Worm (Caenorhabditis elegans) whole organism, L2 larva: ENCODE results near the gene rpl-5.

Source experiments
- C34F6.9 ChIP-seq: fragments of 150-350 bp; optimal IDR thresholded peaks from 2 replicates; lab custom pipeline; 2014; ENCODE audit warnings: missing biosample characterization, missing genetic modification characterization
- F13H6.1 ChIP-seq: sonication (generic microtip); optimal IDR thresholded peaks from 2 replicates; lab custom pipeline; 2016; ENCODE audit warnings: missing genetic modification characterization, missing compliant biosample characterization
- R02D3.7 ChIP-seq: fragments of 150-350 bp; optimal IDR thresholded peaks from 2 replicates; lab custom pipeline; 2014; ENCODE audit warnings: missing biosample characterization, missing genetic modification characterization
- Y55F3AM.14 ChIP-seq: fragments of 200-800 bp; sonication (Bioruptor generic); optimal IDR thresholded peaks from 2 replicates; lab custom pipeline; 2018; ENCODE audit warnings: mild to moderate bottlenecking, missing genetic modification characterization, missing compliant biosample characterization
- ZK546.5 ChIP-seq: sonication (generic microtip); optimal IDR thresholded peaks from 2 replicates; lab custom pipeline; 2017; ENCODE audit warnings: missing biosample characterization, missing genetic modification characterization
- alr-1 ChIP-seq: fragments of 150-350 bp; optimal IDR thresholded peaks from 2 replicates; lab custom pipeline; 2014; ENCODE audit warnings: missing biosample characterization, missing genetic modification characterization
- ama-1 ChIP-seq: fragments of 150-350 bp; optimal IDR thresholded peaks from 2 replicates; lab custom pipeline; 2018; ENCODE audit warnings: inconsistent platforms
- blmp-1 ChIP-seq: sonication (generic microtip); optimal IDR thresholded peaks from 2 replicates; lab custom pipeline; 2017; ENCODE audit warnings: missing genetic modification characterization, mild to moderate bottlenecking, missing compliant biosample characterization, antibody characterized with exemption, moderate library complexity; ENCODE audit not compliant: insufficient read depth
- ceh-82 ChIP-seq: fragments of 150-350 bp; optimal IDR thresholded peaks from 2 replicates; lab custom pipeline; 2014; ENCODE audit warnings: missing biosample characterization, missing genetic modification characterization
- crh-2 ChIP-seq: sonication (generic microtip); optimal IDR thresholded peaks from 2 replicates; lab custom pipeline; 2017; ENCODE audit warnings: missing biosample characterization, missing genetic modification characterization
- dmd-4 ChIP-seq: sonication (generic microtip); optimal IDR thresholded peaks from 2 replicates; lab custom pipeline; 2017; ENCODE audit warnings: missing biosample characterization, missing genetic modification characterization
- gmeb-1 ChIP-seq: fragments of 150-350 bp; optimal IDR thresholded peaks from 2 replicates; lab custom pipeline; 2014; ENCODE audit warnings: missing biosample characterization, missing genetic modification characterization
- lin-11 ChIP-seq: fragments of 150-350 bp; sonication (generic microtip); optimal IDR thresholded peaks from 2 replicates; lab custom pipeline; 2014; ENCODE audit warnings: missing biosample characterization, missing genetic modification characterization, inconsistent platforms, mixed read lengths
- lin-13 ChIP-seq: fragments of 150-350 bp; optimal IDR thresholded peaks from 2 replicates; lab custom pipeline; 2014; ENCODE audit warnings: missing biosample characterization, missing genetic modification reagents, missing genetic modification characterization
- lin-39 ChIP-seq: fragments of 150-350 bp; optimal IDR thresholded peaks from 2 replicates; lab custom pipeline; 2014; ENCODE audit warnings: missing biosample characterization, missing genetic modification reagents, missing genetic modification characterization
- lsy-2 ChIP-seq, 2 experiments: fragments of 150-350 bp in 1 of 2; sonication (generic microtip) in 1 of 2; optimal IDR thresholded peaks; 2 replicates each; lab custom pipeline; 2014 to 2017; ENCODE audit warnings: missing biosample characterization in 2 of 2, missing genetic modification characterization in 2 of 2
- mab-5 ChIP-seq: fragments of 150-350 bp; optimal IDR thresholded peaks from 2 replicates; lab custom pipeline; 2014; ENCODE audit warnings: missing biosample characterization, missing genetic modification characterization
- mbf-1 ChIP-seq: sonication (generic microtip); optimal IDR thresholded peaks from 2 replicates; lab custom pipeline; 2017; ENCODE audit warnings: missing biosample characterization, missing genetic modification characterization
- nhr-10 ChIP-seq: sonication (generic microtip); optimal IDR thresholded peaks from 2 replicates; lab custom pipeline; 2017; ENCODE audit warnings: missing biosample characterization, missing genetic modification characterization
- nhr-11 ChIP-seq: fragments of 150-350 bp; optimal IDR thresholded peaks from 2 replicates; lab custom pipeline; 2014; ENCODE audit warnings: missing biosample characterization, missing genetic modification characterization
- nhr-12 ChIP-seq: fragments of 150-350 bp; optimal IDR thresholded peaks from 2 replicates; lab custom pipeline; 2014; ENCODE audit warnings: missing biosample characterization, missing genetic modification characterization
- nhr-129 ChIP-seq: fragments of 150-350 bp; optimal IDR thresholded peaks from 2 replicates; lab custom pipeline; 2014; ENCODE audit warnings: missing biosample characterization, missing genetic modification characterization
- nhr-23 ChIP-seq: fragments of 150-350 bp; optimal IDR thresholded peaks from 2 replicates; lab custom pipeline; 2014; ENCODE audit warnings: missing biosample characterization, missing genetic modification reagents, missing genetic modification characterization
- nhr-237 ChIP-seq: fragments of 150-350 bp; optimal IDR thresholded peaks from 2 replicates; lab custom pipeline; 2014; ENCODE audit warnings: missing biosample characterization, missing genetic modification characterization
- nhr-25 ChIP-seq: fragments of 150-350 bp; sonication (generic microtip); optimal IDR thresholded peaks from 3 replicates; lab custom pipeline; 2014; ENCODE audit warnings: missing biosample characterization, missing genetic modification characterization
- nhr-77 ChIP-seq: fragments of 150-350 bp; optimal IDR thresholded peaks from 2 replicates; lab custom pipeline; 2014; ENCODE audit warnings: missing biosample characterization, missing genetic modification characterization
- sem-4 ChIP-seq: fragments of 150-350 bp; optimal IDR thresholded peaks from 2 replicates; lab custom pipeline; 2014; ENCODE audit warnings: missing biosample characterization, missing genetic modification reagents, missing genetic modification characterization
- skn-1 ChIP-seq: sonication (generic microtip); optimal IDR thresholded peaks from 2 replicates; lab custom pipeline; 2017; ENCODE audit warnings: missing biosample characterization, missing genetic modification characterization
- sma-3 ChIP-seq: sonication (generic microtip); optimal IDR thresholded peaks from 2 replicates; lab custom pipeline; 2016; ENCODE audit warnings: missing genetic modification reagents, missing genetic modification characterization, missing compliant biosample characterization
- sma-9 ChIP-seq, 2 experiments: fragments of 150-350 bp in 1 of 2; sonication (generic microtip) in 1 of 2; optimal IDR thresholded peaks; 2 replicates each; lab custom pipeline; 2014 to 2016; ENCODE audit warnings: missing genetic modification characterization in 2 of 2, mild to moderate bottlenecking in 1 of 2, missing biosample characterization in 1 of 2, missing compliant biosample characterization in 1 of 2, missing genetic modification reagents in 1 of 2, moderate library complexity in 1 of 2
- unc-39 ChIP-seq: fragments of 150-350 bp; optimal IDR thresholded peaks from 2 replicates; lab custom pipeline; 2014; ENCODE audit warnings: missing biosample characterization, missing genetic modification characterization
- unc-55 ChIP-seq: fragments of 150-350 bp; sonication (generic microtip); optimal IDR thresholded peaks from 3 replicates; lab custom pipeline; 2014; ENCODE audit warnings: missing biosample characterization, missing genetic modification reagents, missing genetic modification characterization
- unc-62 ChIP-seq: fragments of 150-350 bp; optimal IDR thresholded peaks from 2 replicates; lab custom pipeline; 2014; ENCODE audit warnings: missing biosample characterization, missing genetic modification reagents, missing genetic modification characterization
- zag-1 ChIP-seq: fragments of 150-350 bp; optimal IDR thresholded peaks from 2 replicates; lab custom pipeline; 2014; ENCODE audit warnings: missing biosample characterization, missing genetic modification characterization
- ztf-1 ChIP-seq: fragments of 200-800 bp; sonication (Bioruptor generic); conservative IDR thresholded peaks from 2 replicates; pipeline ENCODE4 v1.3.6; 2022; ENCODE audit warnings: missing genetic modification characterization, missing compliant biosample characterization
- ztf-11 ChIP-seq: sonication (generic microtip); optimal IDR thresholded peaks from 2 replicates; lab custom pipeline; 2017; ENCODE audit warnings: missing biosample characterization, missing genetic modification characterization
- ztf-4 ChIP-seq: fragments of 150-350 bp; optimal IDR thresholded peaks from 2 replicates; lab custom pipeline; 2014; ENCODE audit warnings: missing biosample characterization, missing genetic modification characterization

The rpl-5 gene

ce11 chrII:8573044-8573443 lies 3.3 kb downstream of the rpl-5 start, which contains the start of gene F54C9.7:
TSS of gene F54C9.7 (plus strand) at chrII:8573344.
- no peak for TF ChIP-seq F13H6.1 (tag; lab: Kevin White, UChicago)
- TF ChIP-seq alr-1 (tag; lab: Kevin White, UChicago) = no peak
- peak; percentile 26 for TF ChIP-seq unc-55 (GFP tag; lab: Kevin White, UChicago)
- TF ChIP-seq ztf-11 (tag; lab: Kevin White, UChicago) = no peak
- no peak for TF ChIP-seq nhr-11 (tag; lab: Kevin White, UChicago)

- no peak for TF ChIP-seq ceh-82
- no peak for TF ChIP-seq zag-1 (tag; lab: Kevin White, UChicago)
- no peak for TF ChIP-seq gmeb-1 (tag; lab: Kevin White, UChicago)
- TF ChIP-seq nhr-10 = no peak
- TF ChIP-seq ztf-4 (tag; lab: Kevin White, UChicago) = no peak
- TF ChIP-seq nhr-25 (tag; lab: Kevin White, UChicago) = no peak
- no peak for TF ChIP-seq F13H6.1 (tag; lab: Kevin White, UChicago)
- no peak for TF ChIP-seq skn-1 (tag; lab: Kevin White, UChicago)
- TF ChIP-seq sma-9 (GFP tag; optimal IDR thresholded peaks at IDR 0.05; lab: Kevin White, UChicago) = no peak
- TF ChIP-seq sma-9 (tag; optimal IDR thresholded peaks at IDR 0.05; lab: Kevin White, UChicago) = no peak
- TF ChIP-seq Y55F3AM.14 (GFP tag; lab: Kevin White, UChicago) = no peak
- no peak for TF ChIP-seq crh-2 (tag; lab: Kevin White, UChicago)
- no peak for TF ChIP-seq nhr-237 (tag; lab: Kevin White, UChicago)
- TF ChIP-seq unc-55 (GFP tag; lab: Kevin White, UChicago) = no peak
- no peak for TF ChIP-seq sem-4 (tag; lab: Kevin White, UChicago)
- TF ChIP-seq R02D3.7 (tag; lab: Kevin White, UChicago) = no peak
These were observed 5.5 kb downstream of the rpl-5 start, which contains the start of gene puf-5 for ce11 chrII:8575184-8575583. TSS of gene puf-5 (plus strand) at chrII:8575541.

- TF ChIP-seq unc-55 (GFP tag; lab: Kevin White, UChicago) (peak; percentile 45), gmeb-1 (tag; lab: Kevin White, UChicago) (peak; percentile 64), nhr-23 (tag; lab: Kevin White, UChicago) (no peak), sma-3 (GFP tag; lab: Kevin White, UChicago) (no peak), nhr-25 (tag; lab: Kevin White, UChicago) (peak; percentile 79), lsy-2 (tag; optimal IDR thresholded peaks at IDR 0.05; lab: Kevin White, UChicago) (peak in 1 of 2 experiments; percentile 60), crh-2 (tag; lab: Kevin White, UChicago) (peak; percentile 42), lin-13 (GFP tag; lab: Kevin White, UChicago) (no peak), C34F6.9 (peak; percentile 66)
These were observed 7.9 kb downstream of the rpl-5 start, which contains the start of gene F54C9.9 for ce11 chrII:8577509-8578099. TSS of gene F54C9.9 (plus strand) at chrII:8578049.

ce11 chrII:8581700-8582099 lies 12.0 kb downstream of the rpl-5 start, which contains the start of gene arl-1:
TSS of gene arl-1 (plus strand) at chrII:8582000.
- no peak for TF ChIP-seq nhr-129 (tag; lab: Kevin White, UChicago)
- TF ChIP-seq dmd-4 (tag; lab: Kevin White, UChicago) = no peak
- TF ChIP-seq mbf-1 (tag; lab: Kevin White, UChicago) = no peak
- TF ChIP-seq blmp-1 (tag; lab: Kevin White, UChicago) = no peak
- TF ChIP-seq nhr-12 = no peak
- TF ChIP-seq ceh-82 = no peak
- TF ChIP-seq unc-62 (GFP tag; lab: Kevin White, UChicago) = no peak
- no peak for TF ChIP-seq ztf-1 (GFP tag; lab: Robert Waterston, UW)

- no peak for TF ChIP-seq sma-9 (GFP tag; optimal IDR thresholded peaks at IDR 0.05; lab: Kevin White, UChicago)
- TF ChIP-seq sma-9 (tag; optimal IDR thresholded peaks at IDR 0.05; lab: Kevin White, UChicago) = no peak
- TF ChIP-seq nhr-77 (tag; lab: Kevin White, UChicago) = no peak
- TF ChIP-seq unc-55 (GFP tag; lab: Kevin White, UChicago) = no peak
- TF ChIP-seq lin-39 = no peak
- TF ChIP-seq nhr-129 (tag; lab: Kevin White, UChicago) = no peak
- TF ChIP-seq ztf-4 (tag; lab: Kevin White, UChicago) = no peak
- TF ChIP-seq lsy-2 (tag; optimal IDR thresholded peaks at IDR 0.05; lab: Kevin White, UChicago) = no peak
- TF ChIP-seq gmeb-1 (tag; lab: Kevin White, UChicago) = no peak
- TF ChIP-seq R02D3.7 (tag; lab: Kevin White, UChicago) = no peak
- TF ChIP-seq nhr-10 = no peak
- no peak for TF ChIP-seq C34F6.9
- TF ChIP-seq ceh-82 = no peak
- no peak for TF ChIP-seq mab-5
- TF ChIP-seq zag-1 (tag; lab: Kevin White, UChicago) = no peak
- no peak for TF ChIP-seq nhr-25 (tag; lab: Kevin White, UChicago)
- no peak for TF ChIP-seq lin-11 (tag; lab: Kevin White, UChicago)
- TF ChIP-seq lin-13 (GFP tag; lab: Kevin White, UChicago) = no peak
- no peak for TF ChIP-seq ZK546.5 (tag; lab: Kevin White, UChicago)
- no peak for TF ChIP-seq ama-1 (lab: Kevin White, UChicago)
- TF ChIP-seq unc-39 (tag; lab: Kevin White, UChicago) = no peak
These were observed 13.3 kb downstream of the rpl-5 start for ce11 chrII:8583035-8583434.
